Fruit fly (Drosophila melanogaster): ENCODE measurements around the gene CG14565.

The CG14565 gene

DNA sequence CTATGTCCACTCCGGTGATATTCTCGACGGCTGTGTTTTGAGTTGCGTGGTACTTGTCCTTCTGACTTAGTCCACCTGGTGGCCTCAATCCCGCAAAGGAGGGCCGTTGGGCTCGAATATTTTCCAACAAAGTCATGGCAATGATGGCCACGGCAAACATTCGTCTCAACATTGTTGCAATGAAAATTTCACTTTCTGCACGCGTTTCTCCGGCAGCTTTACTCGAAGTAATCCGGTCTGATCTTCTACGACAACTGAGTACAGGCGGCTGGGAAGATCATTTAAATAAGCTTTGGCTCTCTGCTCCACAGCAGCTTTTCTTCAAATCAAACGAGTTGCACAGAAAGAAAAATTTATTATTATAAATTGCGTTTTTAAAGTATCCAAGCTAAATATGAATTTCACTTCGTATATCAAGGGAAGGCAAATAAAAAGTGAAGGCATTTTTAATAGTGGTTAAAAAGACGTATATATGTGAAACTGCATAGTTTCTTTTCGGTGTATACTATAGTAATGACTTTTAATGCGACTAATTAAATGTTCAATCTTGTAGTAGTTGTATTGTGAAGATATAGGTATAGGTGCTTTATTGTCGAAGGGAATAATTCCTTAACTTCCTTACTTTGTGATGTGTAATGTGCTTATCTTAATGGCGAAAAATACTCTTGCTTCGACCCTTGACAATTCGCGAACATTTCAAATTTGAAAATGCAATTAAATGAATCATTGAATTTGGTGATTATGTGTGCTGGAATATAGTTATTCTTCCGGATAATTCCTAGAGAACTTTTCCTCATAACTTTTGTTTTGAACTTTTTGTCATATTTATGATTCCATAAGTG lies 5.7 kb downstream of the CG14565 start, which contains the start of gene CG14567 (continued):
- TF ChIP-seq CG8388 (GFP tag; optimal IDR thresholded peaks at IDR 0.05), result peak; percentile 31
- no peak for TF ChIP-seq wdn (GFP tag; IDR thresholded peaks at IDR 0.05)
- TF ChIP-seq Optix (GFP tag; IDR thresholded peaks at IDR 0.05), result no peak
- TF ChIP-seq Hmr (GFP tag; optimal IDR thresholded peaks at IDR 0.05), result no peak
- TF ChIP-seq Jarid2 (GFP tag; optimal IDR thresholded peaks at IDR 0.05), result no peak
- peak; percentile 70 for TF ChIP-seq ci (GFP tag; IDR thresholded peaks at IDR 0.05)
- no peak for TF ChIP-seq Nf-YA (GFP tag; IDR thresholded peaks at IDR 0.05)
- TF ChIP-seq Sox100B (GFP tag; optimal IDR thresholded peaks at IDR 0.05), result no peak
- 0 out of 2 replicates have a peak, but pooled peaks have one; percentile 9 for TF ChIP-seq Awh (GFP tag; IDR thresholded peaks at IDR 0.05)
- no peak for TF ChIP-seq B-H1 (GFP tag; IDR thresholded peaks at IDR 0.05)
- no peak for TF ChIP-seq Max (GFP tag; optimal IDR thresholded peaks at IDR 0.05)
- no peak for TF ChIP-seq zfh2 (GFP tag; optimal IDR thresholded peaks at IDR 0.05)
- TF ChIP-seq fd64A (GFP tag; optimal IDR thresholded peaks at IDR 0.05), result no peak
- no peak for TF ChIP-seq dmrt11E (tag; optimal IDR thresholded peaks at IDR 0.05)
- no peak for TF ChIP-seq Sin3A (optimal IDR thresholded peaks at IDR 0.05)
- TF ChIP-seq repo (GFP tag; optimal IDR thresholded peaks at IDR 0.05), result no peak
- no peak for TF ChIP-seq wek (GFP tag; optimal IDR thresholded peaks at IDR 0.05)
- peak; percentile 34; the same call in 1 of the 2 replicates for TF ChIP-seq CG32767 (GFP tag; IDR thresholded peaks at IDR 0.05)
- peak; percentile 56 for TF ChIP-seq Abd-B (GFP tag; optimal IDR thresholded peaks at IDR 0.05)
- TF ChIP-seq CG12104 (GFP tag; optimal IDR thresholded peaks at IDR 0.05), result no peak
- no peak for TF ChIP-seq TFAM (GFP tag; optimal IDR thresholded peaks at IDR 0.05)
- no peak for TF ChIP-seq cas (GFP tag; IDR thresholded peaks at IDR 0.05)
- TF ChIP-seq NFAT (GFP tag; IDR thresholded peaks at IDR 0.05), result no peak
- peak; percentile 55 for TF ChIP-seq HLH3B (GFP tag; IDR thresholded peaks at IDR 0.05)
- TF ChIP-seq CG8089 (GFP tag; optimal IDR thresholded peaks at IDR 0.05), result no peak
- no peak for TF ChIP-seq Myb (GFP tag; optimal IDR thresholded peaks at IDR 0.05)
- no peak for TF ChIP-seq NC2α (GFP tag; optimal IDR thresholded peaks at IDR 0.05)
- no peak for TF ChIP-seq CG14965 (GFP tag; optimal IDR thresholded peaks at IDR 0.05; ENCODE audit: borderline replicate concordance)
- no peak for TF ChIP-seq Fer3 (tag; optimal IDR thresholded peaks at IDR 0.05)
- no peak for TF ChIP-seq CG13424 (tag; optimal IDR thresholded peaks at IDR 0.05)
- TF ChIP-seq CG10462 (GFP tag; optimal IDR thresholded peaks at IDR 0.05), result no peak
- TF ChIP-seq CG2129 (GFP tag; IDR thresholded peaks at IDR 0.05; ENCODE audit: partially characterized antibody), result no peak
- no peak for TF ChIP-seq Bdp1 (GFP tag; optimal IDR thresholded peaks at IDR 0.05)
- no peak for TF ChIP-seq MBD-R2 (GFP tag; IDR thresholded peaks at IDR 0.05)
- TF ChIP-seq vvl (GFP tag; IDR thresholded peaks at IDR 0.05), result peak; percentile 36; the same call in 1 of the 2 replicates
- no peak for TF ChIP-seq CG1647 (GFP tag; optimal IDR thresholded peaks at IDR 0.05)
- TF ChIP-seq CG10565 (GFP tag; optimal IDR thresholded peaks at IDR 0.05), result no peak
- no peak for TF ChIP-seq gt (GFP tag; IDR thresholded peaks at IDR 0.05)
- no peak for TF ChIP-seq D (optimal IDR thresholded peaks at IDR 0.05)
- TF ChIP-seq D (GFP tag; optimal IDR thresholded peaks at IDR 0.05), result no peak
- TF ChIP-seq CG15011 (GFP tag; optimal IDR thresholded peaks at IDR 0.05), result no peak

DNA sequence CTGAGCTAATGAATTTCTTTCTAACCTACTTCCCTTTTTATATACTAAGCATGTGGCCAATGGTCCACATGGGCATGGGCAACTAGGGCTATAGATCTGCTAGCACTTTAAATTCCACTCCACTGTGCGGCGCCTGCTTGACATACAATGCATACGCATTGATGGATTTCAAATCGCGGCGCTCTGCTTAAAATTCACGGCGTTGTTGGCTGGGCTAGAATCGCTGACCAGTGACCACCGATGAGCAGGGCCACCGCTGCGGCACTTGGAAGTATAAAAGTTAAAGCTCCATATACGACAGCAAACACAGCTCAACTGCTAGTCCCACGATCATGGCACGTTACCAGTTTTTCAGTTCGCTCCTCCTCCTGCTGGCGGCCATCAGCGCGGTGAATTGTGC lies 10.3 kb downstream of the CG14565 start, which contains the start of gene CG14573:
Gene CG14573 (plus strand): TSS at position 301 of the 400 bp plus-strand sequence.
- TF ChIP-seq CG1792 (GFP tag; optimal IDR thresholded peaks at IDR 0.05) (no peak), vvl (GFP tag; IDR thresholded peaks at IDR 0.05) (0 out of 2 replicates have a peak, but pooled peaks have one; percentile 28)

Data from whole organism, embryonic.